Worm (Caenorhabditis elegans) whole organism, L4 larva: ENCODE measurements around the gene grl-25.

Source experiments
- attf-4 ChIP-seq: sonication (generic microtip); optimal IDR thresholded peaks from 3 replicates; lab custom pipeline; 2017; ENCODE audit warnings: missing biosample characterization, missing genetic modification characterization
- ceh-28 ChIP-seq: fragments of 150-350 bp; optimal IDR thresholded peaks from 2 replicates; lab custom pipeline; 2014; ENCODE audit warnings: missing biosample characterization, missing genetic modification reagents, missing genetic modification characterization
- lin-13 ChIP-seq: fragments of 150-350 bp; optimal IDR thresholded peaks from 2 replicates; lab custom pipeline; 2014; ENCODE audit warnings: missing biosample characterization, missing genetic modification reagents, missing genetic modification characterization
- nhr-76 ChIP-seq: fragments of 150-350 bp; optimal IDR thresholded peaks from 2 replicates; lab custom pipeline; 2014; ENCODE audit warnings: missing biosample characterization, missing genetic modification characterization
- skn-1 ChIP-seq: fragments of 150-350 bp; optimal IDR thresholded peaks from 2 replicates; lab custom pipeline; 2014; ENCODE audit warnings: missing biosample characterization, missing genetic modification characterization
- unc-62 ChIP-seq, 3 experiments: fragments of 150-350 bp in 1 of 3; sonication (generic microtip); optimal IDR thresholded peaks in 2 of 3; peaks in 1 of 3; 1 replicate in 1 of 3; 2 replicates in 2 of 3; lab custom pipeline; 2014 to 2017; ENCODE audit warnings: missing biosample characterization in 3 of 3, missing genetic modification characterization in 3 of 3, missing genetic modification reagents in 3 of 3, missing genotype in 1 of 3

DNA sequence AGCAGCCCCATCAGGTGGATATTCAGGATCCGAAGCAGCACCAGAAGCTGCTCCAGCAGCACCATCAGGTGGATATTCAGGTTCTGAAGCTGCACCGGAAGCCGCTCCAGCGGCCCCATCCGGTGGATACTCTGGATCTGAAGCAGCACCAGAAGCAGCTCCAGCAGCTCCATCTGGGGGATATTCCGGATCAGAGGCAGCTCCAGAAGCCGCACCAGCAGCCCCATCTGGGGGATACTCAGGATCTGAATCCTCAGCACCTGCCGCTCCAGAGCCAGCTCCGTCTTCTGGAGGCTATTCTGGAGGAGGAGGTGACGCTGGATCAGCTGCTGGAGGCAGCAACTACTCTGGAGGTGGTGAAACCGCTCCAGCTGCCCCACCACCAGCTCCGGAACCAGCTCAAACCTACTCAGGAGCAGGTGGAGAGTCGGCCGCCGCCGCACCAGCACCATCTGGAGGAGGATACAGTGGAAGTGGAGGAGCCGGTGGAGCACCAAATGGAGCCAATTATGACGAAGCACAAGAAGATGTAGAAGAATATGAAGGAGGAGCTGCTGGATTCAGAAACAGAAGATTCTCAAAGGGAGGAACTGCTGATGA lies 2.7 kb downstream of the grl-25 start:
- TF ChIP-seq lin-13 (GFP tag; lab: Kevin White, UChicago) (no peak), skn-1 (tag; lab: Kevin White, UChicago) (no peak), nhr-76 (tag; lab: Kevin White, UChicago) (no peak), unc-62 (GFP tag; optimal IDR thresholded peaks at IDR 0.05 in 1 of 2; lab: Kevin White, UChicago) (peak in 1 of 2 experiments; percentile 15), unc-62 (tag; optimal IDR thresholded peaks at IDR 0.05; lab: Kevin White, UChicago) (no peak), ceh-28 (tag; lab: Kevin White, UChicago) (no peak), attf-4 (tag; lab: Kevin White, UChicago) (no peak)
